Worm (Caenorhabditis elegans) whole organism, early embryonic: ENCODE results near the gene B0228.7.

ENCODE experiments used
- B0310.2 ChIP-seq: sonication (generic microtip); optimal IDR thresholded peaks from 2 replicates; lab custom pipeline; 2016; ENCODE audit warnings: mild to moderate bottlenecking, missing genetic modification characterization, missing compliant biosample characterization
- F13C5.2 ChIP-seq: sonication (generic microtip); optimal IDR thresholded peaks from 2 replicates; lab custom pipeline; 2017; ENCODE audit warnings: mild to moderate bottlenecking, missing genetic modification characterization, inconsistent platforms, missing compliant biosample characterization
- aly-1 ChIP-seq: sonication (generic microtip); optimal IDR thresholded peaks from 2 replicates; lab custom pipeline; 2016; ENCODE audit warnings: missing genetic modification characterization, missing compliant biosample characterization
- ama-1 ChIP-seq: fragments of 150-350 bp; optimal IDR thresholded peaks from 2 replicates; lab custom pipeline; 2014
- ceh-13 ChIP-seq: fragments of 200-800 bp; sonication (Bioruptor generic); optimal IDR thresholded peaks from 2 replicates; lab custom pipeline; 2018; ENCODE audit warnings: mild to moderate bottlenecking, missing genetic modification characterization, missing compliant biosample characterization
- ceh-36 ChIP-seq: sonication (generic microtip); optimal IDR thresholded peaks from 2 replicates; lab custom pipeline; 2016; ENCODE audit warnings: missing genetic modification characterization, inconsistent platforms, missing compliant biosample characterization
- ets-7 ChIP-seq: sonication (generic microtip); optimal IDR thresholded peaks from 2 replicates; lab custom pipeline; 2016; ENCODE audit warnings: missing genotype, missing genetic modification characterization, missing compliant biosample characterization
- flt-1 ChIP-seq: fragments of 200-800 bp; sonication (Bioruptor generic); IDR thresholded peaks from 2 replicates; pipeline ENCODE4 v1.3.6; 2022; ENCODE audit warnings: missing genetic modification characterization, missing compliant biosample characterization
- hmbx-1 ChIP-seq: sonication (generic microtip); optimal IDR thresholded peaks from 2 replicates; lab custom pipeline; 2016; ENCODE audit warnings: mild to moderate bottlenecking, missing genetic modification characterization, missing compliant biosample characterization
- hmg-4 ChIP-seq: fragments of 200-800 bp; sonication (Bioruptor generic); optimal IDR thresholded peaks from 2 replicates; lab custom pipeline; 2018; ENCODE audit warnings: mild to moderate bottlenecking, missing genetic modification characterization, missing compliant biosample characterization
- hnd-1 ChIP-seq: sonication (generic microtip); optimal IDR thresholded peaks from 2 replicates; lab custom pipeline; 2016; ENCODE audit warnings: missing genetic modification characterization, missing compliant biosample characterization
- pes-1 ChIP-seq: fragments of 200-800 bp; sonication (Bioruptor generic); IDR thresholded peaks from 2 replicates; pipeline ENCODE4 v1.3.6; 2022; ENCODE audit warnings: missing genetic modification reagents, missing genetic modification characterization, missing compliant biosample characterization
- scrt-1 ChIP-seq: fragments of 200-800 bp; sonication (Bioruptor generic); IDR thresholded peaks from 2 replicates; pipeline ENCODE4 v1.3.6; 2022; ENCODE audit warnings: missing genetic modification characterization, missing compliant biosample characterization
- sea-1 ChIP-seq: fragments of 200-800 bp; sonication (Bioruptor generic); conservative IDR thresholded peaks from 2 replicates; pipeline ENCODE4 v1.3.6; 2022; ENCODE audit warnings: missing genetic modification characterization, missing compliant biosample characterization
- tbx-11 ChIP-seq: fragments of 200-800 bp; sonication (Bioruptor generic); IDR thresholded peaks from 2 replicates; pipeline ENCODE4 v1.3.6; 2022; ENCODE audit warnings: missing genetic modification characterization, missing compliant biosample characterization
- tbx-37 ChIP-seq: fragments of 200-800 bp; sonication (Bioruptor generic); conservative IDR thresholded peaks from 2 replicates; pipeline ENCODE4 v1.3.6; 2022; ENCODE audit warnings: missing genetic modification reagents, missing genetic modification characterization, missing compliant biosample characterization
- tra-4 ChIP-seq: sonication (generic microtip); optimal IDR thresholded peaks from 2 replicates; lab custom pipeline; 2017; ENCODE audit warnings: missing genetic modification characterization, missing compliant biosample characterization

Gene B0228.7

ce11 chrII:7801255-7801654 lies 42.4 kb upstream of the B0228.7 start:
- no peak for TF ChIP-seq hnd-1
- no peak for TF ChIP-seq pes-1 (GFP tag; lab: Robert Waterston, UW)
- TF ChIP-seq flt-1 (GFP tag; lab: Robert Waterston, UW), result no peak
- TF ChIP-seq tbx-11 (GFP tag; lab: Robert Waterston, UW), result no peak
- TF ChIP-seq sea-1, result no peak
- TF ChIP-seq scrt-1 (GFP tag; lab: Robert Waterston, UW), result no peak
- TF ChIP-seq ceh-36, result no peak
- TF ChIP-seq tra-4 (tag; lab: Kevin White, UChicago), result no peak
- no peak for TF ChIP-seq ets-7 (tag; lab: Kevin White, UChicago)
- no peak for TF ChIP-seq hmg-4
- no peak for TF ChIP-seq tbx-37 (GFP tag; lab: Robert Waterston, UW)
- TF ChIP-seq ceh-13 (GFP tag; lab: Kevin White, UChicago), result no peak
- TF ChIP-seq aly-1, result no peak
- no peak for TF ChIP-seq B0310.2 (tag; lab: Kevin White, UChicago)
- TF ChIP-seq F13C5.2 (tag; lab: Kevin White, UChicago), result no peak
- no peak for TF ChIP-seq ama-1 (lab: Kevin White, UChicago)

ce11 chrII:7795299-7795698 lies 36.5 kb upstream of the B0228.7 start:
- TF ChIP-seq B0310.2 (tag; lab: Kevin White, UChicago) (no peak), tbx-37 (GFP tag; lab: Robert Waterston, UW) (no peak)

- TF ChIP-seq aly-1 (no peak), ets-7 (tag; lab: Kevin White, UChicago) (no peak), F13C5.2 (tag; lab: Kevin White, UChicago) (no peak), sea-1 (no peak), ama-1 (lab: Kevin White, UChicago) (no peak), hnd-1 (no peak), tbx-37 (GFP tag; lab: Robert Waterston, UW) (no peak), hmbx-1 (no peak), pes-1 (GFP tag; lab: Robert Waterston, UW) (no peak), flt-1 (GFP tag; lab: Robert Waterston, UW) (no peak), tra-4 (tag; lab: Kevin White, UChicago) (no peak), scrt-1 (GFP tag; lab: Robert Waterston, UW) (no peak), ceh-13 (GFP tag; lab: Kevin White, UChicago) (no peak), B0310.2 (tag; lab: Kevin White, UChicago) (no peak), tbx-11 (GFP tag; lab: Robert Waterston, UW) (no peak), ceh-36 (no peak), hmg-4 (no peak)
Observed at ce11 chrII:7794222-7794621, 35.4 kb upstream of the B0228.7 start, which contains the start of gene glr-4. TSS of gene glr-4 (minus strand) at chrII:7794322.

ce11 chrII:7792514-7792913 lies 33.7 kb upstream of the B0228.7 start:
- TF ChIP-seq pes-1 (GFP tag; lab: Robert Waterston, UW), result no peak
- no peak for TF ChIP-seq ama-1 (lab: Kevin White, UChicago)
- no peak for TF ChIP-seq ets-7 (tag; lab: Kevin White, UChicago)
- TF ChIP-seq ceh-36, result no peak
- TF ChIP-seq scrt-1 (GFP tag; lab: Robert Waterston, UW), result no peak
- TF ChIP-seq aly-1, result no peak
- no peak for TF ChIP-seq hmg-4
- TF ChIP-seq F13C5.2 (tag; lab: Kevin White, UChicago), result no peak
- TF ChIP-seq B0310.2 (tag; lab: Kevin White, UChicago), result no peak
- TF ChIP-seq hmbx-1, result no peak
- TF ChIP-seq ceh-13 (GFP tag; lab: Kevin White, UChicago), result no peak
- no peak for TF ChIP-seq tra-4 (tag; lab: Kevin White, UChicago)
- TF ChIP-seq flt-1 (GFP tag; lab: Robert Waterston, UW), result no peak
- TF ChIP-seq sea-1, result no peak
- no peak for TF ChIP-seq tbx-11 (GFP tag; lab: Robert Waterston, UW)
- no peak for TF ChIP-seq hnd-1
- TF ChIP-seq tbx-37 (GFP tag; lab: Robert Waterston, UW), result no peak

- TF ChIP-seq tbx-37 (GFP tag; lab: Robert Waterston, UW) (no peak), hnd-1 (no peak), F13C5.2 (tag; lab: Kevin White, UChicago) (no peak), pes-1 (GFP tag; lab: Robert Waterston, UW) (no peak), B0310.2 (tag; lab: Kevin White, UChicago) (no peak), flt-1 (GFP tag; lab: Robert Waterston, UW) (no peak), scrt-1 (GFP tag; lab: Robert Waterston, UW) (no peak), hmbx-1 (no peak)
Observed at ce11 chrII:7791408-7792050, 32.7 kb upstream of the B0228.7 start.

ce11 chrII:7790324-7790898 lies 31.6 kb upstream of the B0228.7 start, which contains the start of gene srlf-1:
TSS of gene srlf-1 (plus strand) at chrII:7790591.
- TF ChIP-seq tbx-11 (GFP tag; lab: Robert Waterston, UW), result no peak
- TF ChIP-seq pes-1 (GFP tag; lab: Robert Waterston, UW), result no peak
- no peak for TF ChIP-seq B0310.2 (tag; lab: Kevin White, UChicago)
- no peak for TF ChIP-seq tbx-37 (GFP tag; lab: Robert Waterston, UW)
- TF ChIP-seq ama-1 (lab: Kevin White, UChicago), result peak; percentile 68
- no peak for TF ChIP-seq scrt-1 (GFP tag; lab: Robert Waterston, UW)

ce11 chrII:7789605-7790004 lies 30.8 kb upstream of the B0228.7 start:
- TF ChIP-seq hmbx-1 (no peak), flt-1 (GFP tag; lab: Robert Waterston, UW) (no peak), tra-4 (tag; lab: Kevin White, UChicago) (no peak), F13C5.2 (tag; lab: Kevin White, UChicago) (no peak), B0310.2 (tag; lab: Kevin White, UChicago) (no peak), ama-1 (lab: Kevin White, UChicago) (no peak), hnd-1 (no peak), ets-7 (tag; lab: Kevin White, UChicago) (no peak), scrt-1 (GFP tag; lab: Robert Waterston, UW) (no peak), tbx-11 (GFP tag; lab: Robert Waterston, UW) (no peak), ceh-36 (no peak)
